Fruit fly (Drosophila melanogaster) whole organism, embryonic: ENCODE results near the gene CAH3.

Experiments used
- Adf1 ChIP-seq: fragments of 200-800 bp; sonication (Bioruptor generic); IDR thresholded peaks from 2 replicates; pipeline ENCODE4 v1.3.6; 2022; ENCODE audit warnings: missing biosample characterization, missing genetic modification characterization
- CG10431 ChIP-seq: fragments of 200-800 bp; sonication (Bioruptor generic); optimal IDR thresholded peaks from 3 replicates; lab custom pipeline; 2018; ENCODE audit warnings: missing biosample characterization, mild to moderate bottlenecking, missing genetic modification characterization
- CG10654 ChIP-seq: fragments of 200-800 bp; sonication (Bioruptor generic); optimal IDR thresholded peaks from 2 replicates; lab custom pipeline; 2016; ENCODE audit warnings: missing biosample characterization, missing genetic modification characterization
- CG10979 ChIP-seq: fragments of 200-800 bp; sonication (Bioruptor generic); optimal IDR thresholded peaks from 2 replicates; lab custom pipeline; 2018; ENCODE audit warnings: missing biosample characterization, mild to moderate bottlenecking, missing genetic modification characterization, moderate library complexity
- CG11398 ChIP-seq: fragments of 200-800 bp; sonication (Bioruptor generic); optimal IDR thresholded peaks from 2 replicates; lab custom pipeline; 2016; ENCODE audit warnings: missing biosample characterization, missing genetic modification characterization
- CG1233 ChIP-seq: fragments of 200-800 bp; sonication (Bioruptor generic); optimal IDR thresholded peaks from 4 replicates; lab custom pipeline; 2018; ENCODE audit warnings: missing biosample characterization, mild to moderate bottlenecking, missing genetic modification characterization
- CG12744 ChIP-seq: fragments of 200-800 bp; sonication (Bioruptor generic); optimal IDR thresholded peaks from 2 replicates; lab custom pipeline; 2016; ENCODE audit warnings: missing biosample characterization, missing genetic modification characterization
- CG13287 ChIP-seq: fragments of 200-800 bp; sonication (Bioruptor generic); IDR thresholded peaks from 2 replicates; pipeline ENCODE4 v1.3.6; 2022; ENCODE audit warnings: missing biosample characterization, missing genetic modification characterization; ENCODE audit not compliant: partially characterized antibody
- CG14710 ChIP-seq: fragments of 200-800 bp; sonication (Bioruptor generic); optimal IDR thresholded peaks from 3 replicates; lab custom pipeline; 2019; ENCODE audit warnings: missing biosample characterization, mild to moderate bottlenecking, missing genetic modification characterization, moderate library complexity
- CG15269 ChIP-seq: fragments of 200-800 bp; sonication (Bioruptor generic); optimal IDR thresholded peaks from 2 replicates; lab custom pipeline; 2018; ENCODE audit warnings: missing biosample characterization, mild to moderate bottlenecking, missing genetic modification characterization, moderate library complexity
- CG1529 ChIP-seq: fragments of 200-800 bp; sonication (Bioruptor generic); optimal IDR thresholded peaks from 3 replicates; lab custom pipeline; 2018; ENCODE audit warnings: missing biosample characterization, missing genetic modification characterization
- CG15514 ChIP-seq: fragments of 200-800 bp; sonication (Bioruptor generic); optimal IDR thresholded peaks from 3 replicates; lab custom pipeline; 2017; ENCODE audit warnings: missing biosample characterization, missing genetic modification characterization, mild to moderate bottlenecking, moderate library complexity, missing genetic modification reagents
- CG1792 ChIP-seq: fragments of 200-800 bp; sonication (Bioruptor generic); optimal IDR thresholded peaks from 2 replicates; lab custom pipeline; 2016; ENCODE audit warnings: missing biosample characterization, missing genetic modification characterization
- CG33213 ChIP-seq: fragments of 200-800 bp; sonication (Bioruptor generic); optimal IDR thresholded peaks from 3 replicates; lab custom pipeline; 2016; ENCODE audit warnings: missing biosample characterization, missing genetic modification characterization
- CG4404 ChIP-seq: fragments of 200-800 bp; sonication (Bioruptor generic); IDR thresholded peaks from 2 replicates; pipeline ENCODE4 v1.3.6; 2022; ENCODE audit warnings: missing biosample characterization, missing genetic modification characterization
- CG6654 ChIP-seq: fragments of 200-800 bp; sonication (Bioruptor generic); optimal IDR thresholded peaks from 2 replicates; lab custom pipeline; 2017; ENCODE audit warnings: missing biosample characterization, mild to moderate bottlenecking, missing genetic modification characterization
- CG8281 ChIP-seq: fragments of 200-800 bp; sonication (Bioruptor generic); optimal IDR thresholded peaks from 2 replicates; lab custom pipeline; 2018; ENCODE audit warnings: missing biosample characterization, mild to moderate bottlenecking, missing genetic modification characterization, moderate library complexity
- CG9797 ChIP-seq: fragments of 200-800 bp; sonication (Bioruptor generic); optimal IDR thresholded peaks from 3 replicates; lab custom pipeline; 2018; ENCODE audit warnings: missing biosample characterization, mild to moderate bottlenecking, missing genetic modification characterization
- E2f2 ChIP-seq: fragments of 200-800 bp; sonication (Bioruptor generic); IDR thresholded peaks from 2 replicates; pipeline ENCODE4 v1.3.6; 2022; ENCODE audit warnings: missing biosample characterization, missing genetic modification characterization
- ERR ChIP-seq: fragments of 200-800 bp; sonication (Bioruptor generic); optimal IDR thresholded peaks from 2 replicates; lab custom pipeline; 2016; ENCODE audit warnings: missing biosample characterization, missing genetic modification characterization
- Fer1 ChIP-seq: fragments of 200-800 bp; sonication (Bioruptor generic); optimal IDR thresholded peaks from 2 replicates; lab custom pipeline; 2017; ENCODE audit warnings: missing biosample characterization, mild to moderate bottlenecking, missing genetic modification characterization
- H15 ChIP-seq: fragments of 200-800 bp; sonication (Bioruptor generic); IDR thresholded peaks from 3 replicates; pipeline ENCODE4 v1.3.6; 2022; ENCODE audit warnings: missing biosample characterization, missing genetic modification characterization
- Rfx ChIP-seq: fragments of 200-800 bp; sonication (Bioruptor generic); IDR thresholded peaks from 2 replicates; pipeline ENCODE4 v1.3.6; 2022; ENCODE audit warnings: missing biosample characterization, missing genetic modification characterization
- Rx ChIP-seq: fragments of 200-800 bp; sonication (Bioruptor generic); IDR thresholded peaks from 2 replicates; pipeline ENCODE4 v1.3.6; 2022; ENCODE audit warnings: missing biosample characterization, missing genetic modification characterization
- YL-1 ChIP-seq: fragments of 200-800 bp; sonication (Bioruptor generic); optimal IDR thresholded peaks from 3 replicates; lab custom pipeline; 2017; ENCODE audit warnings: missing biosample characterization, mild to moderate bottlenecking, missing genetic modification characterization
- cg ChIP-seq: fragments of 200-800 bp; sonication (Bioruptor generic); optimal IDR thresholded peaks from 3 replicates; lab custom pipeline; 2019; ENCODE audit warnings: missing biosample characterization, mild to moderate bottlenecking, missing genetic modification characterization, moderate library complexity
- da ChIP-seq: fragments of 200-800 bp; sonication (Bioruptor generic); optimal IDR thresholded peaks from 2 replicates; lab custom pipeline; 2016; ENCODE audit warnings: missing biosample characterization, missing genetic modification characterization
- dimm ChIP-seq: fragments of 200-800 bp; sonication (Bioruptor generic); IDR thresholded peaks from 2 replicates; pipeline ENCODE4 v1.3.6; 2022; ENCODE audit warnings: missing biosample characterization, missing genetic modification characterization
- disco-r ChIP-seq: fragments of 200-800 bp; sonication (Bioruptor generic); optimal IDR thresholded peaks from 2 replicates; lab custom pipeline; 2016; ENCODE audit warnings: missing biosample characterization, missing genetic modification characterization
- dm ChIP-seq: fragments of 200-800 bp; sonication (Bioruptor generic); optimal IDR thresholded peaks from 3 replicates; lab custom pipeline; 2016; ENCODE audit warnings: missing biosample characterization, missing genetic modification characterization
- dysf ChIP-seq: fragments of 200-800 bp; sonication (Bioruptor generic); IDR thresholded peaks from 3 replicates; pipeline ENCODE4 v1.3.6; 2022; ENCODE audit warnings: missing biosample characterization, missing genetic modification characterization
- ftz-f1 ChIP-seq: fragments of 200-800 bp; sonication (Bioruptor generic); optimal IDR thresholded peaks from 2 replicates; lab custom pipeline; 2016; ENCODE audit warnings: missing biosample characterization, missing genetic modification characterization
- gce ChIP-seq: fragments of 200-800 bp; sonication (Bioruptor generic); IDR thresholded peaks from 3 replicates; pipeline ENCODE4 v1.3.6; 2022; ENCODE audit warnings: missing biosample characterization, missing genetic modification characterization
- gfzf ChIP-seq: fragments of 200-800 bp; sonication (Bioruptor generic); optimal IDR thresholded peaks from 2 replicates; lab custom pipeline; 2016; ENCODE audit warnings: missing biosample characterization, mild to moderate bottlenecking, missing genetic modification characterization, moderate library complexity
- grau ChIP-seq: fragments of 200-800 bp; optimal IDR thresholded peaks from 3 replicates; lab custom pipeline; 2019; ENCODE audit warnings: missing biosample characterization, mild to moderate bottlenecking, missing genetic modification characterization, moderate library complexity
- gsb-n ChIP-seq: fragments of 200-800 bp; sonication (Bioruptor generic); optimal IDR thresholded peaks from 3 replicates; lab custom pipeline; 2018; ENCODE audit warnings: missing biosample characterization, mild to moderate bottlenecking, missing genetic modification characterization
- hkb ChIP-seq, 2 experiments: fragments of 200-800 bp in 1 of 2; fragments of >200 bp in 1 of 2; sonication (Bioruptor generic) in 1 of 2; IDR thresholded peaks in 1 of 2; optimal IDR thresholded peaks in 1 of 2; 2 replicates each; pipeline versions ENCODE4 v1.3.6 to Lab custom; 2017 to 2022; ENCODE audit warnings: missing biosample characterization in 1 of 2, missing genetic modification characterization in 1 of 2
- insv ChIP-seq, 2 experiments: fragments of 200-800 bp; sonication (Bioruptor generic); optimal IDR thresholded peaks; 3 replicates each; lab custom pipeline; 2016 to 2018; ENCODE audit warnings: missing biosample characterization in 2 of 2, missing genetic modification characterization in 2 of 2
- jing ChIP-seq: fragments of 200-800 bp; sonication (Bioruptor generic); optimal IDR thresholded peaks from 2 replicates; lab custom pipeline; 2018; ENCODE audit warnings: missing biosample characterization, mild to moderate bottlenecking, missing genetic modification characterization
- kay ChIP-seq: fragments of 200-800 bp; sonication (Bioruptor generic); optimal IDR thresholded peaks from 2 replicates; lab custom pipeline; 2016; ENCODE audit warnings: missing biosample characterization, missing genetic modification characterization
- nerfin-2 ChIP-seq: fragments of 200-800 bp; sonication (Bioruptor generic); IDR thresholded peaks from 2 replicates; pipeline ENCODE4 v1.3.6; 2022; ENCODE audit warnings: missing biosample characterization, missing genetic modification characterization; ENCODE audit not compliant: partially characterized antibody
- p53 ChIP-seq: fragments of 200-800 bp; sonication (Bioruptor generic); optimal IDR thresholded peaks from 2 replicates; lab custom pipeline; 2016; ENCODE audit warnings: missing biosample characterization, missing genetic modification characterization
- rib ChIP-seq: fragments of 200-800 bp; sonication (Bioruptor generic); IDR thresholded peaks from 2 replicates; pipeline ENCODE4 v1.3.6; 2022; ENCODE audit warnings: missing biosample characterization, missing genetic modification characterization
- scrt ChIP-seq: fragments of 200-800 bp; sonication (Bioruptor generic); optimal IDR thresholded peaks from 2 replicates; lab custom pipeline; 2018; ENCODE audit warnings: missing biosample characterization, mild to moderate bottlenecking, missing genetic modification characterization, moderate library complexity
- sens-2 ChIP-seq: fragments of 200-800 bp; sonication (Bioruptor generic); IDR thresholded peaks from 2 replicates; pipeline ENCODE4 v1.3.6; 2022; ENCODE audit warnings: missing biosample characterization, missing genetic modification characterization
- wek ChIP-seq: fragments of 200-800 bp; sonication (Bioruptor generic); optimal IDR thresholded peaks from 3 replicates; lab custom pipeline; 2018; ENCODE audit warnings: missing biosample characterization, mild to moderate bottlenecking, missing genetic modification characterization, moderate library complexity
- zen2 ChIP-seq: fragments of 200-800 bp; sonication (Bioruptor generic); IDR thresholded peaks from 3 replicates; pipeline ENCODE4 v1.3.6; 2022; ENCODE audit warnings: missing biosample characterization, missing genetic modification characterization; ENCODE audit not compliant: partially characterized antibody
- zf30C ChIP-seq: fragments of 200-800 bp; sonication (Bioruptor generic); optimal IDR thresholded peaks from 3 replicates; lab custom pipeline; 2018; ENCODE audit warnings: missing biosample characterization, mild to moderate bottlenecking, missing genetic modification characterization
- zfh2 ChIP-seq: fragments of 200-800 bp; sonication (Bioruptor generic); optimal IDR thresholded peaks from 2 replicates; lab custom pipeline; 2016; ENCODE audit warnings: missing biosample characterization, missing genetic modification characterization

The CAH3 gene

DNA sequence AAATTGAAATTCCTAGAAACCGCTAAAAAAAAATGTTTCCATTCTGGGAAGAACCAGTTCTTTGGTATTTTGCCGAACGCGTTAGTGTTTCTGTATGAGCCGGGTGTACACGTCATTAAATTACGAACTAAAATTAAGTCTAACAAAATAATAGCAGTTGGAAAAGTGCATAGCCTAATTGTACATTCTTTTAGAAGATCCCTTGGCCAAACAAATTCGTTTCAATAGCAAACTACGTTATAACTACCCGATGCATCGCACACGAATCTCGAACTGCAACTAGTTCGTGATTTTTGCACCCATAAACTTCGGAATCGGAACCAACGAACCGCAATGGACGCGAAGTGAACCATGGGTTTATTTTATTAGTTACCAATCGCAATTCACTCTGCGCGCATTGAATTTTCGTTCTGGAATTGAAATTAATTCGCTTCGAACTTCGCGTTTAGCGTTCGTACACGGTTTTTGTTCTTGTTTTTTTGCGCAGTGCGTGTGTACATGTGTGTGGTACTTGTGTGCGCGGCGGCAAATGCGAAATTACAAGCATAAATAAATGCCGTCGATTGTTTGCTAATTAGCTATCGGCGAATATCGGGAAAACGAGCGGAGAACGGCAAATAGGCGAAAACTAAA is at the start of gene CAH3 (continued):
- TF ChIP-seq CG1233 (GFP tag; lab: Kevin White, UChicago) = peak; percentile 92
- peak; percentile 90 for TF ChIP-seq gce (GFP tag; lab: Robert Waterston, UW)
- TF ChIP-seq Rfx (GFP tag; lab: Robert Waterston, UW) = peak; percentile 95
- peak; percentile 77 for TF ChIP-seq da (GFP tag; lab: Kevin White, UChicago)
- peak; percentile 82 for TF ChIP-seq CG6654 (GFP tag; lab: Kevin White, UChicago)
- peak in 1 of 2 experiments; percentile 79 for TF ChIP-seq insv (GFP tag; optimal IDR thresholded peaks at IDR 0.05; lab: Kevin White, UChicago)
- TF ChIP-seq zf30C (GFP tag; lab: Kevin White, UChicago) = peak; percentile 17
- peak; percentile 87 for TF ChIP-seq jing (GFP tag; lab: Kevin White, UChicago)
- TF ChIP-seq CG15269 = peak; percentile 95
- TF ChIP-seq nerfin-2 (GFP tag; lab: Robert Waterston, UW) = no peak
- TF ChIP-seq E2f2 = peak; percentile 83
- TF ChIP-seq ftz-f1 (GFP tag; lab: Kevin White, UChicago) = no peak
- TF ChIP-seq CG10431 = peak; percentile 77
- peak; percentile 84 for TF ChIP-seq p53
- TF ChIP-seq CG9797 (GFP tag; lab: Kevin White, UChicago) = peak; percentile 63
- peak; percentile 88 for TF ChIP-seq CG1529
- peak; percentile 99 for TF ChIP-seq CG15514 (GFP tag; lab: Kevin White, UChicago)
- peak; percentile 89 for TF ChIP-seq CG11398 (GFP tag; lab: Kevin White, UChicago)
- TF ChIP-seq Adf1 (GFP tag; lab: Robert Waterston, UW) = peak; percentile 55
- peak; percentile 92 for TF ChIP-seq CG1792 (GFP tag; lab: Kevin White, UChicago)
- TF ChIP-seq dimm = peak; percentile 62
- peak; percentile 86 for TF ChIP-seq ERR
- peak; percentile 75 for TF ChIP-seq CG12744 (GFP tag; lab: Kevin White, UChicago)
- peak; percentile 94 for TF ChIP-seq dysf
- TF ChIP-seq grau (tag; lab: Kevin White, UChicago) = peak; percentile 94
- TF ChIP-seq scrt = peak; percentile 79
- TF ChIP-seq YL-1 (GFP tag; lab: Kevin White, UChicago) = peak; percentile 77
- TF ChIP-seq Fer1 (GFP tag; lab: Kevin White, UChicago) = peak; percentile 96
- TF ChIP-seq CG13287 = no peak
- peak; percentile 88 for TF ChIP-seq gsb-n (tag; lab: Kevin White, UChicago)
- TF ChIP-seq CG33213 = peak; percentile 93
- no peak for TF ChIP-seq cg (GFP tag; lab: Kevin White, UChicago)
- TF ChIP-seq sens-2 (GFP tag; lab: Robert Waterston, UW) = peak; percentile 87
- peak; percentile 88 for TF ChIP-seq H15 (GFP tag; lab: Robert Waterston, UW)
- peak; percentile 88 for TF ChIP-seq dm (GFP tag; lab: Kevin White, UChicago)
- peak; percentile 95 for TF ChIP-seq CG10979
- TF ChIP-seq CG8281 (tag; lab: Kevin White, UChicago) = peak; percentile 80
- peak; percentile 76 for TF ChIP-seq rib (GFP tag; lab: Robert Waterston, UW)
- TF ChIP-seq kay (GFP tag; lab: Kevin White, UChicago) = peak; percentile 77
- TF ChIP-seq gfzf (GFP tag; lab: Kevin White, UChicago) = peak; percentile 76
- peak; percentile 88 for TF ChIP-seq disco-r
- peak; percentile 89 for TF ChIP-seq CG10654 (GFP tag; lab: Kevin White, UChicago)
- peak; percentile 90 for TF ChIP-seq Rx (GFP tag; lab: Robert Waterston, UW)
- TF ChIP-seq CG4404 (GFP tag; lab: Robert Waterston, UW) = peak; percentile 80
- TF ChIP-seq hkb (optimal IDR thresholded peaks at IDR 0.05; lab: Kevin White, UChicago) = peak; percentile 32
- TF ChIP-seq hkb (GFP tag; IDR thresholded peaks at IDR 0.05; lab: Robert Waterston, UW) = peak; percentile 96
- no peak for TF ChIP-seq zen2 (GFP tag; lab: Robert Waterston, UW)
- peak; percentile 96 for TF ChIP-seq CG14710 (tag; lab: Kevin White, UChicago)
- peak; percentile 85 for TF ChIP-seq wek
- peak; percentile 95 for TF ChIP-seq zfh2
